Fruit fly (Drosophila melanogaster) whole organism, embryonic: ENCODE measurements around the gene CG46467.

Experiments
- CG11560 ChIP-seq: fragments of 200-800 bp; sonication (Bioruptor generic); IDR thresholded peaks from 3 replicates; pipeline ENCODE4 v1.3.6; 2022; ENCODE audit warnings: missing biosample characterization, missing genetic modification characterization
- CG12071 ChIP-seq: fragments of 200-800 bp; sonication (Bioruptor generic); optimal IDR thresholded peaks from 3 replicates; lab custom pipeline; 2018; ENCODE audit warnings: missing biosample characterization, mild to moderate bottlenecking, missing genetic modification characterization
- CG13287 ChIP-seq: fragments of 200-800 bp; sonication (Bioruptor generic); IDR thresholded peaks from 2 replicates; pipeline ENCODE4 v1.3.6; 2022; ENCODE audit warnings: missing biosample characterization, missing genetic modification characterization; ENCODE audit not compliant: partially characterized antibody
- CG13775 ChIP-seq: fragments of 200-800 bp; sonication (Bioruptor generic); optimal IDR thresholded peaks from 3 replicates; lab custom pipeline; 2017; ENCODE audit warnings: missing biosample characterization, mild to moderate bottlenecking, missing genetic modification characterization
- CG14014 ChIP-seq: fragments of 200-800 bp; sonication (Bioruptor generic); IDR thresholded peaks from 2 replicates; pipeline ENCODE4 v1.3.6; 2022; ENCODE audit warnings: missing biosample characterization, missing genetic modification characterization
- CG15601 ChIP-seq: fragments of 200-800 bp; sonication (Bioruptor generic); optimal IDR thresholded peaks from 3 replicates; lab custom pipeline; 2019; ENCODE audit warnings: missing biosample characterization, mild to moderate bottlenecking, missing genetic modification characterization, moderate library complexity
- CG15696 ChIP-seq: fragments of 200-800 bp; sonication (Bioruptor generic); optimal IDR thresholded peaks from 2 replicates; lab custom pipeline; 2019; ENCODE audit warnings: missing biosample characterization, mild to moderate bottlenecking, missing genetic modification characterization, moderate library complexity
- CG1603 ChIP-seq: fragments of 200-800 bp; sonication (Bioruptor generic); optimal IDR thresholded peaks from 2 replicates; lab custom pipeline; 2019; ENCODE audit warnings: missing biosample characterization, mild to moderate bottlenecking, missing genetic modification characterization, moderate library complexity
- CG16813 ChIP-seq: fragments of 200-800 bp; sonication (Bioruptor generic); IDR thresholded peaks from 3 replicates; pipeline ENCODE4 v1.3.6; 2022; ENCODE audit warnings: missing biosample characterization, missing genetic modification characterization; ENCODE audit not compliant: partially characterized antibody
- CG18262 ChIP-seq: fragments of 200-800 bp; optimal IDR thresholded peaks from 3 replicates; lab custom pipeline; 2019; ENCODE audit warnings: missing biosample characterization, mild to moderate bottlenecking, missing genetic modification characterization, moderate library complexity
- CG2120 ChIP-seq: fragments of 200-800 bp; sonication (Bioruptor generic); optimal IDR thresholded peaks from 3 replicates; lab custom pipeline; 2016; ENCODE audit warnings: missing biosample characterization, missing genetic modification characterization
- CG2678 ChIP-seq: fragments of 200-800 bp; sonication (Bioruptor generic); optimal IDR thresholded peaks from 3 replicates; lab custom pipeline; 2019; ENCODE audit warnings: missing biosample characterization, mild to moderate bottlenecking, missing genetic modification characterization, moderate library complexity
- CG5245 ChIP-seq: fragments of 200-800 bp; sonication (Bioruptor generic); optimal IDR thresholded peaks from 3 replicates; lab custom pipeline; 2016; ENCODE audit warnings: missing biosample characterization, missing genetic modification characterization
- CG6813 ChIP-seq: fragments of 200-800 bp; sonication (Bioruptor generic); optimal IDR thresholded peaks from 2 replicates; lab custom pipeline; 2017; ENCODE audit warnings: missing biosample characterization, missing genetic modification characterization, mild to moderate bottlenecking, moderate library complexity, missing genetic modification reagents
- CG7556 ChIP-seq: fragments of 200-800 bp; sonication (Bioruptor generic); optimal IDR thresholded peaks from 2 replicates; lab custom pipeline; 2017; ENCODE audit warnings: missing biosample characterization, mild to moderate bottlenecking, missing genetic modification characterization
- CrebB ChIP-seq: fragments of 200-800 bp; sonication (Bioruptor generic); optimal IDR thresholded peaks from 3 replicates; lab custom pipeline; 2018; ENCODE audit warnings: missing biosample characterization, mild to moderate bottlenecking, missing genetic modification characterization
- D19A ChIP-seq: fragments of 200-800 bp; optimal IDR thresholded peaks from 3 replicates; lab custom pipeline; 2019; ENCODE audit warnings: missing biosample characterization, mild to moderate bottlenecking, missing genetic modification characterization, moderate library complexity
- Dll ChIP-seq: fragments of 200-800 bp; sonication (Bioruptor generic); IDR thresholded peaks from 4 replicates; pipeline ENCODE4 v1.3.6; 2022; ENCODE audit warnings: missing biosample characterization, missing genetic modification characterization; ENCODE audit not compliant: partially characterized antibody
- Drgx ChIP-seq: fragments of 200-800 bp; sonication (Bioruptor generic); IDR thresholded peaks from 2 replicates; pipeline ENCODE4 v1.3.6; 2022; ENCODE audit warnings: missing biosample characterization, missing genetic modification characterization
- E2f2 ChIP-seq: fragments of 200-800 bp; sonication (Bioruptor generic); IDR thresholded peaks from 2 replicates; pipeline ENCODE4 v1.3.6; 2022; ENCODE audit warnings: missing biosample characterization, missing genetic modification characterization
- Fer1 ChIP-seq: fragments of 200-800 bp; sonication (Bioruptor generic); optimal IDR thresholded peaks from 2 replicates; lab custom pipeline; 2017; ENCODE audit warnings: missing biosample characterization, mild to moderate bottlenecking, missing genetic modification characterization
- Hand ChIP-seq: fragments of 200-800 bp; sonication (Bioruptor generic); optimal IDR thresholded peaks from 2 replicates; lab custom pipeline; 2017; ENCODE audit warnings: mild to moderate bottlenecking, missing biosample characterization, missing genetic modification reagents, missing genetic modification characterization
- Hr3 ChIP-seq: fragments of 200-800 bp; sonication (Bioruptor generic); optimal IDR thresholded peaks from 3 replicates; lab custom pipeline; 2016; ENCODE audit warnings: missing biosample characterization, missing genetic modification characterization
- Hr51 ChIP-seq, 2 experiments: fragments of 200-800 bp; sonication (Bioruptor generic); optimal IDR thresholded peaks; 2 replicates in 1 of 2; 3 replicates in 1 of 2; lab custom pipeline; 2016 to 2018; ENCODE audit warnings: missing biosample characterization in 2 of 2, missing genetic modification characterization in 2 of 2, mild to moderate bottlenecking in 1 of 2, moderate library complexity in 1 of 2
- Med ChIP-seq: fragments of 200-800 bp; sonication (Bioruptor generic); peaks from one replicate; lab custom pipeline; 2016; ENCODE audit warnings: missing biosample characterization, missing genetic modification characterization, mild to moderate bottlenecking, inconsistent platforms, moderate library complexity
- NfI ChIP-seq: fragments of 200-800 bp; sonication (Bioruptor generic); optimal IDR thresholded peaks from 3 replicates; lab custom pipeline; 2018; ENCODE audit warnings: missing biosample characterization, mild to moderate bottlenecking, missing genetic modification characterization, moderate library complexity
- PHDP ChIP-seq: fragments of 200-800 bp; sonication (Bioruptor generic); optimal IDR thresholded peaks from 3 replicates; lab custom pipeline; 2018; ENCODE audit warnings: missing biosample characterization, mild to moderate bottlenecking, missing genetic modification characterization, moderate library complexity
- Rfx ChIP-seq: fragments of 200-800 bp; sonication (Bioruptor generic); IDR thresholded peaks from 2 replicates; pipeline ENCODE4 v1.3.6; 2022; ENCODE audit warnings: missing biosample characterization, missing genetic modification characterization
- Side ChIP-seq: fragments of 200-800 bp; sonication (Bioruptor generic); optimal IDR thresholded peaks from 2 replicates; lab custom pipeline; 2016; ENCODE audit warnings: missing biosample characterization, missing genetic modification characterization
- Sox102F ChIP-seq: fragments of 200-800 bp; sonication (Bioruptor generic); optimal IDR thresholded peaks from 2 replicates; lab custom pipeline; 2018; ENCODE audit warnings: missing biosample characterization, mild to moderate bottlenecking, missing genetic modification characterization, moderate library complexity
- Sry-δ ChIP-seq: fragments of 200-800 bp; sonication (Bioruptor generic); optimal IDR thresholded peaks from 2 replicates; lab custom pipeline; 2016; ENCODE audit warnings: missing biosample characterization, missing genetic modification characterization
- Xbp1 ChIP-seq: fragments of 200-800 bp; sonication (Bioruptor generic); optimal IDR thresholded peaks from 3 replicates; lab custom pipeline; 2016; ENCODE audit warnings: missing biosample characterization, mild to moderate bottlenecking, missing genetic modification characterization
- Xrp1 ChIP-seq: fragments of 200-800 bp; sonication (Bioruptor generic); IDR thresholded peaks from 2 replicates; pipeline ENCODE4 v1.3.6; 2022; ENCODE audit warnings: missing biosample characterization, missing genetic modification characterization
- ap ChIP-seq: fragments of 200-800 bp; sonication (Bioruptor generic); IDR thresholded peaks from 2 replicates; pipeline ENCODE4 v1.3.6; 2022; ENCODE audit warnings: missing biosample characterization, missing genetic modification characterization
- chinmo ChIP-seq: fragments of 200-800 bp; sonication (Bioruptor generic); IDR thresholded peaks from 4 replicates; pipeline ENCODE4 v1.3.6; 2022; ENCODE audit warnings: missing biosample characterization, missing genetic modification characterization; ENCODE audit not compliant: partially characterized antibody
- fd64A ChIP-seq: fragments of 200-800 bp; sonication (Bioruptor generic); optimal IDR thresholded peaks from 3 replicates; lab custom pipeline; 2018; ENCODE audit warnings: missing biosample characterization, mild to moderate bottlenecking, missing genetic modification characterization
- grau ChIP-seq: fragments of 200-800 bp; optimal IDR thresholded peaks from 3 replicates; lab custom pipeline; 2019; ENCODE audit warnings: missing biosample characterization, mild to moderate bottlenecking, missing genetic modification characterization, moderate library complexity
- pfk ChIP-seq: fragments of 200-800 bp; sonication (Bioruptor generic); optimal IDR thresholded peaks from 2 replicates; lab custom pipeline; 2018; ENCODE audit warnings: missing biosample characterization, mild to moderate bottlenecking, missing genetic modification characterization, moderate library complexity
- sc ChIP-seq, 3 experiments: fragments of >200 bp in 2 of 3; fragments of 200-800 bp in 1 of 3; sonication (Bioruptor generic) in 1 of 3; optimal IDR thresholded peaks; 2 replicates in 2 of 3; 3 replicates in 1 of 3; lab custom pipeline; 2017; ENCODE audit warnings: mild to moderate bottlenecking in 1 of 3, missing biosample characterization in 1 of 3, missing genetic modification characterization in 1 of 3, missing genetic modification reagents in 1 of 3
- seq ChIP-seq: fragments of 200-800 bp; sonication (Bioruptor generic); IDR thresholded peaks from 2 replicates; pipeline ENCODE4 v1.3.6; 2022; ENCODE audit warnings: missing biosample characterization, missing genetic modification characterization
- shn ChIP-seq: fragments of 200-800 bp; sonication (Bioruptor generic); optimal IDR thresholded peaks from 3 replicates; lab custom pipeline; 2016; ENCODE audit warnings: missing biosample characterization, missing genetic modification characterization
- slou ChIP-seq: fragments of 200-800 bp; sonication (Bioruptor generic); optimal IDR thresholded peaks from 3 replicates; lab custom pipeline; 2016; ENCODE audit warnings: missing biosample characterization, missing genetic modification characterization
- sqz ChIP-seq: fragments of 200-800 bp; sonication (Bioruptor generic); optimal IDR thresholded peaks from 3 replicates; lab custom pipeline; 2018; ENCODE audit warnings: missing biosample characterization, mild to moderate bottlenecking, missing genetic modification characterization
- sr ChIP-seq: fragments of 200-800 bp; sonication (Bioruptor generic); IDR thresholded peaks from 3 replicates; pipeline ENCODE4 v1.3.6; 2022; ENCODE audit warnings: missing biosample characterization, missing genetic modification characterization
- tgo ChIP-seq: fragments of 200-800 bp; sonication (Bioruptor generic); IDR thresholded peaks from 3 replicates; pipeline ENCODE4 v1.3.6; 2022; ENCODE audit warnings: missing biosample characterization, missing genetic modification characterization
- trem ChIP-seq: fragments of 200-800 bp; optimal IDR thresholded peaks from 3 replicates; lab custom pipeline; 2019; ENCODE audit warnings: missing biosample characterization, mild to moderate bottlenecking, missing genetic modification characterization, moderate library complexity
- z ChIP-seq: fragments of 200-800 bp; sonication (Bioruptor generic); IDR thresholded peaks from 3 replicates; pipeline ENCODE4 v1.3.6; 2022; ENCODE audit warnings: missing biosample characterization, missing genetic modification characterization
- zfh2 ChIP-seq: fragments of 200-800 bp; sonication (Bioruptor generic); optimal IDR thresholded peaks from 2 replicates; lab custom pipeline; 2016; ENCODE audit warnings: missing biosample characterization, missing genetic modification characterization

The CG46467 gene

DNA sequence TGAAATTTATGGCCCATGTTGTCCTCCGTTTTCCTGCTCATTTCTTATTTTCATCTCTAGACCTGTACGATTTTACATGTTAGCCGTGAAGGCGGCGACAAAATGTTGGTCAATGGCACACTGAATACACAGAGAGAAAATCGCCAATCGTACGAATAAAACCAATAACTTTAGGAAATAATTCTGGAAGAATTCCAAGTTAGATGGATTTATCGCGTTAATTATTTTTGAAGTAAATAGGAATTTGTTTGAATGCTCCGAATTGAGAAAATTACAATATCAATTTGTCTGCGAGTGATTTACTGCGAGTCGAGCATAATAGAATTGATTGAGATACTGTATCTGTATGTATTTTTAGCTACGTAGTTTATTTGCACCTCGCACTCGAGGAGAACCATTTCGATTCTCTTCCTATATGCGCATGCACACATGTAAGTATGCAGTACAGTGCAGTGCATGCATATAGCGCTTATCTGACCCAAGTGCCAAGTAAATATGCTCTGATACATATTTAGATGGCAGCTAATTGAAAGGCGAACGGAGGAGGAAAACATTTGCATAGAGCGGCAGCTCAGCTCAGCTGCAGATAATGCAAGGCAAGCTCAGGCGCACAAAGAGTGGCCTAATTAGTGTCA lies 14.3 kb downstream of the CG46467 start (continued):
- TF ChIP-seq NfI (GFP tag; lab: Kevin White, UChicago): peak; percentile 10
- peak; percentile 63; the same call in 1 of the 2 replicates for TF ChIP-seq Drgx (GFP tag; lab: Robert Waterston, UW)
- no peak for TF ChIP-seq CG11560
- TF ChIP-seq pfk (GFP tag; lab: Kevin White, UChicago): no peak
- 0 out of 4 replicates have a peak, but pooled peaks have one; percentile 53 for TF ChIP-seq chinmo (GFP tag; lab: Robert Waterston, UW)
- peak; percentile 23 for TF ChIP-seq CG18262 (tag; lab: Kevin White, UChicago)
- no peak for TF ChIP-seq CG13287
- TF ChIP-seq D19A (tag; lab: Kevin White, UChicago): peak; percentile 28
- no peak for TF ChIP-seq Side (GFP tag; lab: Kevin White, UChicago)
- TF ChIP-seq Dll: no peak
- TF ChIP-seq grau (tag; lab: Kevin White, UChicago): peak; percentile 45
- TF ChIP-seq Fer1 (GFP tag; lab: Kevin White, UChicago): peak; percentile 0
- peak; percentile 49; the same call in 1 of the 2 replicates for TF ChIP-seq Xrp1 (GFP tag; lab: Robert Waterston, UW)
- TF ChIP-seq Hr3 (GFP tag; lab: Kevin White, UChicago): peak; percentile 32
- peak; percentile 10 for TF ChIP-seq CG15696 (tag; lab: Kevin White, UChicago)
- no peak for TF ChIP-seq zfh2 (GFP tag; lab: Kevin White, UChicago)
- peak; percentile 31 for TF ChIP-seq PHDP
- TF ChIP-seq Hr51 (GFP tag; optimal IDR thresholded peaks at IDR 0.05; lab: Kevin White, UChicago): peak in 1 of 2 experiments; percentile 66
- TF ChIP-seq CG12071 (GFP tag; lab: Kevin White, UChicago): peak; percentile 19
- no peak for TF ChIP-seq CG13775
- TF ChIP-seq fd64A: peak; percentile 34
- no peak for TF ChIP-seq CG16813
- peak; percentile 21; the same call in 1 of the 2 replicates for TF ChIP-seq E2f2
- TF ChIP-seq tgo (GFP tag; lab: Robert Waterston, UW): peak; percentile 22; the same call in 1 of the 3 replicates
- TF ChIP-seq CG7556 (GFP tag; lab: Kevin White, UChicago): peak; percentile 37
- 0 out of 2 replicates have a peak, but pooled peaks have one; percentile 24 for TF ChIP-seq Rfx (GFP tag; lab: Robert Waterston, UW)
- peak; percentile 24 for TF ChIP-seq CG5245 (GFP tag; lab: Kevin White, UChicago)
- TF ChIP-seq CG15601: peak; percentile 47
- TF ChIP-seq slou: no peak
- TF ChIP-seq trem (tag; lab: Kevin White, UChicago): peak; percentile 9
- peak; percentile 70 for TF ChIP-seq Med (GFP tag; lab: Kevin White, UChicago)
- no peak for TF ChIP-seq Hand (GFP tag; lab: Kevin White, UChicago)
- peak; percentile 19 for TF ChIP-seq CG1603 (tag; lab: Kevin White, UChicago)
- peak; percentile 25 for TF ChIP-seq sqz
- TF ChIP-seq CG6813 (GFP tag; lab: Kevin White, UChicago): peak; percentile 29
- TF ChIP-seq ap (GFP tag; lab: Robert Waterston, UW): 0 out of 2 replicates have a peak, but pooled peaks have one; percentile 7
- no peak for TF ChIP-seq sr (GFP tag; lab: Robert Waterston, UW)
- TF ChIP-seq CG2120 (GFP tag; lab: Kevin White, UChicago): peak; percentile 4
- 0 out of 3 replicates have a peak, but pooled peaks have one; percentile 43 for TF ChIP-seq z
- no peak for TF ChIP-seq sc (optimal IDR thresholded peaks at IDR 0.05; lab: Kevin White, UChicago)
- TF ChIP-seq sc (GFP tag; optimal IDR thresholded peaks at IDR 0.05; lab: Kevin White, UChicago): peak; percentile 25
- TF ChIP-seq CrebB (tag; lab: Kevin White, UChicago): no peak
- TF ChIP-seq shn (GFP tag; lab: Kevin White, UChicago): no peak
- TF ChIP-seq CG14014 (GFP tag; lab: Robert Waterston, UW): 0 out of 2 replicates have a peak, but pooled peaks have one; percentile 19
- TF ChIP-seq seq (GFP tag; lab: Robert Waterston, UW): peak; percentile 33; the same call in 1 of the 2 replicates
- peak; percentile 46 for TF ChIP-seq Sox102F (GFP tag; lab: Kevin White, UChicago)
- TF ChIP-seq Sry-δ (GFP tag; lab: Kevin White, UChicago): no peak
- peak; percentile 36 for TF ChIP-seq CG2678 (tag; lab: Kevin White, UChicago)
- TF ChIP-seq Xbp1 (GFP tag; lab: Kevin White, UChicago): peak; percentile 6
